Worm (Caenorhabditis elegans): ENCODE results near the gene tnt-2.

The tnt-2 gene

ce11 chrX:8677873-8678272 lies 45.5 kb downstream of the tnt-2 start:
- TF ChIP-seq klf-2 (GFP tag; conservative IDR thresholded peaks at IDR 0.05) (no peak), ztf-23 (GFP tag; IDR thresholded peaks at IDR 0.05) (no peak), tab-1 (GFP tag; IDR thresholded peaks at IDR 0.05) (no peak), med-1 (GFP tag; optimal IDR thresholded peaks at IDR 0.05; ENCODE audit: insufficient read depth) (no peak), cog-1 (tag; optimal IDR thresholded peaks at IDR 0.05) (no peak), ztf-29 (GFP tag; IDR thresholded peaks at IDR 0.05) (no peak), T22C8.4 (GFP tag; IDR thresholded peaks at IDR 0.05) (no peak), flt-1 (GFP tag; IDR thresholded peaks at IDR 0.05) (no peak), ref-1 (GFP tag; conservative IDR thresholded peaks at IDR 0.05) (no peak)

ce11 chrX:8677320-8677719 lies 46.0 kb downstream of the tnt-2 start:
- TF ChIP-seq klf-2 (GFP tag; conservative IDR thresholded peaks at IDR 0.05) (no peak), ztf-29 (GFP tag; IDR thresholded peaks at IDR 0.05) (no peak), T22C8.4 (GFP tag; IDR thresholded peaks at IDR 0.05) (no peak), ztf-23 (GFP tag; IDR thresholded peaks at IDR 0.05) (no peak), flt-1 (GFP tag; IDR thresholded peaks at IDR 0.05) (no peak), ref-1 (GFP tag; conservative IDR thresholded peaks at IDR 0.05) (no peak), med-1 (GFP tag; optimal IDR thresholded peaks at IDR 0.05; ENCODE audit: insufficient read depth) (no peak), cog-1 (tag; optimal IDR thresholded peaks at IDR 0.05) (no peak), tab-1 (GFP tag; IDR thresholded peaks at IDR 0.05) (no peak)

- TF ChIP-seq cog-1 (tag; optimal IDR thresholded peaks at IDR 0.05) (no peak), flt-1 (GFP tag; IDR thresholded peaks at IDR 0.05) (no peak), T22C8.4 (GFP tag; IDR thresholded peaks at IDR 0.05) (no peak), tab-1 (GFP tag; IDR thresholded peaks at IDR 0.05) (no peak), med-1 (GFP tag; optimal IDR thresholded peaks at IDR 0.05; ENCODE audit: insufficient read depth) (no peak), ztf-23 (GFP tag; IDR thresholded peaks at IDR 0.05) (no peak), klf-2 (GFP tag; conservative IDR thresholded peaks at IDR 0.05) (no peak), ztf-29 (GFP tag; IDR thresholded peaks at IDR 0.05) (no peak), ref-1 (GFP tag; conservative IDR thresholded peaks at IDR 0.05) (no peak)
These were observed 47.1 kb downstream of the tnt-2 start for ce11 chrX:8676088-8676779.

- TF ChIP-seq cog-1 (tag; optimal IDR thresholded peaks at IDR 0.05), result no peak
- no peak for TF ChIP-seq med-1 (GFP tag; optimal IDR thresholded peaks at IDR 0.05; ENCODE audit: insufficient read depth)
- no peak for TF ChIP-seq ztf-23 (GFP tag; IDR thresholded peaks at IDR 0.05)
- no peak for TF ChIP-seq ref-1 (GFP tag; conservative IDR thresholded peaks at IDR 0.05)
- TF ChIP-seq tab-1 (GFP tag; IDR thresholded peaks at IDR 0.05), result no peak
- TF ChIP-seq flt-1 (GFP tag; IDR thresholded peaks at IDR 0.05), result no peak
- no peak for TF ChIP-seq T22C8.4 (GFP tag; IDR thresholded peaks at IDR 0.05)
- no peak for TF ChIP-seq klf-2 (GFP tag; conservative IDR thresholded peaks at IDR 0.05)
- no peak for TF ChIP-seq ztf-29 (GFP tag; IDR thresholded peaks at IDR 0.05)
These were observed 48.2 kb downstream of the tnt-2 start for ce11 chrX:8675151-8675550.

ce11 chrX:8674514-8674913 lies 48.8 kb downstream of the tnt-2 start:
- no peak for TF ChIP-seq ref-1 (GFP tag; conservative IDR thresholded peaks at IDR 0.05)
- TF ChIP-seq cog-1 (tag; optimal IDR thresholded peaks at IDR 0.05), result no peak
- TF ChIP-seq flt-1 (GFP tag; IDR thresholded peaks at IDR 0.05), result no peak
- no peak for TF ChIP-seq ztf-29 (GFP tag; IDR thresholded peaks at IDR 0.05)
- TF ChIP-seq ztf-23 (GFP tag; IDR thresholded peaks at IDR 0.05), result no peak
- no peak for TF ChIP-seq med-1 (GFP tag; optimal IDR thresholded peaks at IDR 0.05; ENCODE audit: insufficient read depth)
- TF ChIP-seq T22C8.4 (GFP tag; IDR thresholded peaks at IDR 0.05), result no peak
- TF ChIP-seq tab-1 (GFP tag; IDR thresholded peaks at IDR 0.05), result no peak
- no peak for TF ChIP-seq klf-2 (GFP tag; conservative IDR thresholded peaks at IDR 0.05)

- TF ChIP-seq ref-1 (GFP tag; conservative IDR thresholded peaks at IDR 0.05) (no peak), med-1 (GFP tag; optimal IDR thresholded peaks at IDR 0.05; ENCODE audit: insufficient read depth) (no peak), T22C8.4 (GFP tag; IDR thresholded peaks at IDR 0.05) (no peak), ztf-23 (GFP tag; IDR thresholded peaks at IDR 0.05) (no peak), tab-1 (GFP tag; IDR thresholded peaks at IDR 0.05) (no peak), klf-2 (GFP tag; conservative IDR thresholded peaks at IDR 0.05) (no peak), flt-1 (GFP tag; IDR thresholded peaks at IDR 0.05) (no peak), ztf-29 (GFP tag; IDR thresholded peaks at IDR 0.05) (no peak), cog-1 (tag; optimal IDR thresholded peaks at IDR 0.05) (no peak)
These were observed 50.6 kb downstream of the tnt-2 start, which contains the start of the genes K09E2.2 and K09E2.3 for ce11 chrX:8672760-8673159. K09E2.2 (plus strand) TSS chrX:8673060. K09E2.3 (plus strand) TSS chrX:8673084.

Measured in whole organism, midembryonic.